Worm (Caenorhabditis elegans): Measurements from ENCODE around the gene ugt-60.

Gene ugt-60

DNA sequence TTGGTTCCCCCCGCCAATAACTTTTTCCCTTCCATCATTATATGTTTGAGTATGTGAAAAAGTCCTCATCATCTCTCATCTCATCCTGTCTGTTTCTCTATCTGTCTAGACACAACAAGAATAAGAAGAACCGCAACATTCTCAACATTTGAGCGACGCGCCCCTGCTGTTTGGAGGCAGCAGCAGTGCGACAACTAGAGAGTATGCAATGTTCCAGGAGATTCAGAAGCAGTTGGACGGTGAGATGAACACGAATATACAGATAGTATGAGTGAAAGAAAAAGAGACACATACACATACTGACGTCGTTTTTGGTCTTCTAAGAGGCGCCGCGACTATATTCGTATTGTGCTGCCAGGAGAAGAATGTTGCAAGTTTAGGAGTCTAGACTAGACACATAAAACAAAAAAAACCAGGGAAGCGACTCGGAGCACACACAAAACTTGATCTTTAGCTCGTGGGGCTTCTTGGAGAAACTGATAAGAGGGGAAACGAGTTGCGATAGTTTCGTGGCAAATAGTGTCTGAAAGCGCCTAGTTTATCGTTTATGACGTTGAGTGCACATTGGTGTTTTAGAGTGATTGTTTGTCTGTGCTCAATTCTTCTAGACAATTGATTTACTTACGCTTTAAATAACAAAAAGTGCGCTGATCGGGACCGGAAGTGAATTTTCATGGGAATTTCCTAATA, 13.2 kb downstream of the ugt-60 start:
- no peak for TF ChIP-seq unc-62 (GFP tag; optimal IDR thresholded peaks at IDR 0.05)

DNA sequence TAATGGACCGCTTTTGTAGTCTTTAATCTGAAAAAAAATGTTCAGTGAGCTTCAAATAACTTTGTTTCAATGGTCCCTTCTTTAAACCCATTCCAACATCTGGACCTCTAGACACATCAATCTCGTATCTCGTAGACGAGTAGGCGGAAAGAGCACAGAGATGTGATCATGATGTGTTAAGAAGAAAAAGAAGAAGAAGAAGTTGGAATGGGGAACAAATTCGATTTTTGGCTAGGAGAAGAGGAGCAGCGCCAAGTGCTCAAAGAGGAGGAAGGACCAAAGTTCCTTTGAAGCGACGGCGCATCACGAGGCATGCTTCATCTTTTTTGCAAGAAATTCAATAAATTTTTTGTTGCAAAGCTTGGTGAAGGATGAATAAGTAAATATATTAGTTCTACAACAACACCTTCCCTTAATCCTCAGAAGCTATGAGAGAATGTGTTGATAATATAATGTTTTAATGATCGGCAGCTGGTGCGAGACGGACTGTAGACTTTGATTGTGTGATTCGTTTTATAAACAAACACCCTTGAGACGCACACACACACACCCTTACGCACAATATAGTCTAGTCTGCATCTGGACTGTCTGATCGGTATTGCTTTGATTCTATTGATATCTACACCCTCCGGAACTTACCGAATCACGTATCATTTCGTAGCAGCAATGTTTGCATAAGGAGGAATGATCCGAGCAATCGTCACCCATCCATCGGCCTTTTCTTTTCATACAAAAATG, 14.2 kb downstream of the ugt-60 start:
- TF ChIP-seq unc-62 (GFP tag; optimal IDR thresholded peaks at IDR 0.05): no peak

DNA sequence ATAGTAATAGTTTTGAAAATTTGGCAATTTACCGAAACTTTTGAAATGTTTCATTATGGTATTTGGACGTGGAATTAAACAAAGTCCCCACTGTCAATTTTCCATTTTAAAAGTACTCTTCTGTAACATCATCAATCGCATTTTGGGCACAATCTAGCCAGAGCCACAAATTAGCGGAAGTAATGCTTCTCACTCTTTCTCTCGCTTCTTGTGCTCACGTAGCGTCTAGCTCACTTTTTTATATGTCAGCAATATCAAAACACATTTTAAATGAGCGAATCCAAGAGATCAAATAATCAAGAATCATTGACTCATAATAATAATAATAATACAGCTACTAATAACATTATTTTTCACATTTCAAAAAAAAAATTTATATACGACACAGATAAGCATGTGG, 14.9 kb downstream of the ugt-60 start:
- TF ChIP-seq unc-62 (GFP tag; optimal IDR thresholded peaks at IDR 0.05): no peak

ce11 chrIII:9662266-9662959, 16.4 kb downstream of the ugt-60 start:
- no peak for TF ChIP-seq unc-62 (GFP tag; optimal IDR thresholded peaks at IDR 0.05)

DNA sequence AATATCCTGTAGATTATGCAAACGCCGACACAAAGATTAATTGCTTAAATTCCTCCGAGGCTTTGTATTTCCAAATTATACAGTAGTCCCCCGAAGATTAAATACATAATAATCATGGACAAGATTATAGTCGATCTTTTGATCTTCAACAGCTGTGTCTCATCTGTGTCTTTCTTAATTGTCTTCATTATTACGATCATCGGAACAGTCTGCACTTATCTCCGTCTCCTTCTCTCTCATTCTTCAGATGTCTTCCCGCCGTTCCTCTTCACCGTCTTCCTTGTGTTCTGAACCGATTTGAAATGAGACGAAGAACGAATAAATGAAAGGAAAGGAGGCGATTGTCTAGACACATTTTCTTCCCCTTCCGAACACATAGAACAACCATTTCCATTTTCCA, 17.7 kb downstream of the ugt-60 start:
- TF ChIP-seq unc-62 (GFP tag; optimal IDR thresholded peaks at IDR 0.05): no peak

DNA sequence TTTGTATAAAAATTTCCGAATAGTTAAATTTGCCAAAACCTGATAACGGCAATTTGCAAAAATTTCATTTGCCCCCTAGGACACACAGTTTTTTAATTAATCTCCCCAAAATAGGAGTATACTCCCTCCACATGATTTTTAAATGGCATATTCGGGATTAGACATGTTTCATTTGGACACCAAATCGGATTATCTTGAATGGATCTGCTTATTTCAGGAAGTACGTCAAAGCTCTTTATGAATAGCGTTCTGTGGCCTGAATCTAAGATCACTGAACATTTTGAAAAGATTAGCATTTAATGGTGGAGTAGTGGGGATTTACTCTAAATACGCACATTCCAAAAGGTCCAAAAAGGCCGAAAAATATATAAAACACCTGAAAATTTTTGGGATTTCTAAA, 20.3 kb downstream of the ugt-60 start:
- TF ChIP-seq unc-62 (GFP tag; optimal IDR thresholded peaks at IDR 0.05): no peak

DNA sequence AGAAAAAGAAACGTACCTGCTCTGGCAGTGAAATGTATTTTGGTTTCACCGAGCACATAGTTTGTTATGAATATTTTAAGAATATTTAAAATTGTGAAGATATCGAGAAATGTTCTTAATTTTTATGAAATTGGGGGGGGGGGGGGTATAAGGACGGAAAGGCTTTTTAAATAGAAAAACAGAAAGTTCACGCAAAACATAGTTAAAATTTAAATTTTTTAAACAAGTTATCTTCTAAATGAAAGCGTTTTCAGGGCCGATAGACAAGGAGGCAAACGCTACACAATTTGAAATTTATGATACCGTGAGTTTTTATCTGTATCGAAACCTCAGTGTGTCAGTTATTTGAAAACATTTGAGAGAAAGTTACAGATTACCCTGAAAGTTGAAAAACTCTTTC, 23.0 kb downstream of the ugt-60 start, which contains the start of gene C15H7.4:
C15H7.4 (minus strand) TSS at position 101 of the 400 bp plus-strand sequence.
- no peak for TF ChIP-seq unc-62 (GFP tag; optimal IDR thresholded peaks at IDR 0.05)

DNA sequence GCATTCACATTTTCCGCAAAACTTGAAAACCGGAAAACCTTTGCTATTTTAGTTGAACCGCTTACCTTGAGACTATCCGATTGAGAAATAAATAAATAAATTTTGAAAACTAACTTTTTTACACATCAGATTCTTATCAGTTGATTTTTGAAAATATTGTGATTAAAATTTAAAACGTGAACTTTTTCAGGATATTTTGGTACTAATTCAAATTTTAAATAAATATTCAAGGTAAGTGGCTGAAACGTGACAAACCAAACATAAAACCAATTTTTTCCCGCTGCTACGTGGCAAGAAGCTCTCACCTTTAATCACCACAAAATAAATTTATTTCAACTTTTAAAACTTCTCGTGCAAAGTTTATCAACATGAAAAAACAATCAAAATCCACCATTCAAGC, 27.0 kb downstream of the ugt-60 start, which contains the start of gene C15H7.3:
C15H7.3 (minus strand) TSS at position 101 of the 400 bp plus-strand sequence.
- no peak for TF ChIP-seq unc-62 (GFP tag; optimal IDR thresholded peaks at IDR 0.05)

ce11 chrIII:9646440-9647021, 32.3 kb downstream of the ugt-60 start:
- TF ChIP-seq unc-62 (GFP tag; optimal IDR thresholded peaks at IDR 0.05): no peak

ce11 chrIII:9645099-9645498, 33.8 kb downstream of the ugt-60 start:
- no peak for TF ChIP-seq unc-62 (GFP tag; optimal IDR thresholded peaks at IDR 0.05)

DNA sequence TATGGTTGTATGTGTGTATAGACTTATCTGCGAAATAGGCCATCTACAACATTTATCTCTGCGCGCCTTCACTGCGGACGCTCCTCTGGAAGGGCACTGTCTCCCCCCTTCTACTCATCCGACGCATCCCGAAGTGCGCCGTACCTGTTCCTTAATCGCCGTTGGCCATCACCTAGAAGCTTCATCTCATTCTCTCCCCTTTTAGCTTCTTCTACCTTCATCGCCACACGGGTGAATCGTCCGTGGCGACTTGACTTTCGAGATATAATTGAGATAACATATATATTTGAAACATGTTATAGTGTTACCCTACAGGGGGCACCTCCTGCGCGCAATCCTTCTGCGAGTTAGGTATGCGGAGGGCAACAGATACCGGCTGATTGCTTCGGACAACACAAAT, 36.7 kb downstream of the ugt-60 start:
- no peak for TF ChIP-seq unc-62 (GFP tag; optimal IDR thresholded peaks at IDR 0.05)

DNA sequence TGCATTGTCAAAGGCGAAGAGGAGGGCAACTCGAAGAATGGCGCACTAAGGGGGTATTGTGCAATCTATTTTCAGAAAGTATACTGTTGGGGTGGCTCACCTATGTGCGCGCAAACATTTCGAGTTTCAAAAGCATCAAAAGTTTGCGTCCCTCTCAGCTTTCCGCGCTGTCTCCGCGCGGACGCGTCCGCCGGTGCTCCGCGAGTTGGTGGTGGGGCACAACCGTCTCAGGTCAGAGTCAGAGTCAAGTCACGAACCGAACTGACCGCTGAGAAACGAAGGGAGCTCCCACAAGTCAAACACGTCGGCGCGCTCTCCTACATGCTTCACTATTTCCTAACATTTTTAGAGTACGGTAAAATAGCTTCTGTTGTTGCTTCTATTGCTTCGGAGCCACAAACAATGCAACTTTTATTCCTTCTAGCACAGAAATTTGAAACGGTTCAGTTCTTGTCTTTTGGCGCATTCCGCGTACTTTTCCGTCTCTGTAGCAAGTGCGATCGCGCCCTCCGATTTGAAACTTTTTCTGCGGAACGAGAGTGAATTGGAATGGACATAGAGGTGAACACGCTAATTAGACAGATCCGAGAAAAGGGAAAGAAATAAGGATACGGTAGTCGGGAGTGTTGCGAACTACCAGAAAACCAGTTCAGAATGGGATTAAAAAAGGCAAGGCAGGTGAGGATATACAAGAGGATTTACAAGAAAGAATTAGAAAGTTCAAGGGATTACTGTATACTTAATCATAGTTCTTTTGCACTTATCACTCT, 39.4 kb downstream of the ugt-60 start:
- TF ChIP-seq unc-62 (GFP tag; optimal IDR thresholded peaks at IDR 0.05): no peak

DNA sequence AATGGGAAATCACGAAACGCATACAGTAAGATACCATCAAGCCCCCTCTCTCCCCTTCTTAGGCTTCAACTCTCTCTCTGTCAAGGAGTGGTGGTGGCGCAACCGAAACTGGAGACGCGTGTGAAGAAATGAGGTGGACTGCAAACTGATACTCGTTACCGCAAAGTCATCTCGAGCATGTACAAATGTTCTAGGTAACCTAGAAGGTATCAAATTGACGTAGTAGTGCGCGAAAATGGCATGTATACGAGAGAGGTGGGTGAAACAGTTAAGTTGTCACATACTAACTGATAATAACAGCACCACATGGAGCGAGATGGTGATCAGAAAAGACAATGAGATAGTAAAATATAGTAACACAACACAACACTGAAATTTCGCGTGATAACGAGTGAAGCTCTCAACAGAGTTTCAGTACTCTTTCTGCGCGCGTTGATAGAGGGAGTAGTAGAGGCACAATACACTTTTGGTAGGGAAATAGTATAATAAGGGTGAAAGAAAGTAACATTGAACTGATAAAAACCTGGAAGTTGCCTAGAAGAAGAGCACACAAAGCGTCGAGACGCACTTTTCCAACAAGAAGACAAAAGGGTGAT, 40.6 kb downstream of the ugt-60 start:
- no peak for TF ChIP-seq unc-62 (GFP tag; optimal IDR thresholded peaks at IDR 0.05)

ce11 chrIII:9637016-9637415, 41.8 kb downstream of the ugt-60 start, which contains the start of gene gei-13:
Gene gei-13, minus strand, starts transcription at chrIII:9637116.
- TF ChIP-seq unc-62 (GFP tag; optimal IDR thresholded peaks at IDR 0.05): no peak

ce11 chrIII:9631117-9631655, 47.7 kb downstream of the ugt-60 start, which contains the start of gene ubc-7:
Gene ubc-7, minus strand, starts transcription at chrIII:9631167.
- TF ChIP-seq unc-62 (GFP tag; optimal IDR thresholded peaks at IDR 0.05): no peak
